Worm (Caenorhabditis elegans): Measurements from ENCODE around the gene tbx-34.

The tbx-34 gene

DNA sequence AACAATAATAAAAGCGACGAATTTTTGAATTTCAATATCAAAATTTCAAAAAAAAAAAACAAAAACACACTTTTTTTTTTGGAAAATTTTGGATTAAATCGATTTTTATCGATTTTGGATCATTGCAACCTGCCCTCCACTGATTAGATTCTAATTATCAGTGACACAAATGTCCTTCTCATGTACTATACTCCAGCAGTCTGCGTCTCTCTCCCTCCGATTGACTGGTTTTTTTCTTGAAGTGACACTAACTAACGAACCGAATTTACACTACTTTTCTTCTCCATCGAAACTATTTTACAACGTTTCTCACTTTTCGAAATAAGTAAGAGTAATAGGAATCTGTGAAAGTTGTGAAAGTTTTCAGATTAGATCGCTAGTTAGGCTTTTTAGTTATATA is 22.7 kb upstream of the tbx-34 start (continued):
- no peak for TF ChIP-seq cey-2 (tag; optimal IDR thresholded peaks at IDR 0.05; ENCODE audit: borderline replicate concordance, insufficient read depth)
- TF ChIP-seq ceh-20 (GFP tag; IDR thresholded peaks at IDR 0.05): no peak
- TF ChIP-seq lim-7 (GFP tag; IDR thresholded peaks at IDR 0.05): no peak
- TF ChIP-seq attf-4 (tag; optimal IDR thresholded peaks at IDR 0.05): no peak
- TF ChIP-seq R02D3.7 (tag; optimal IDR thresholded peaks at IDR 0.05): no peak
- peak; percentile 9 for TF ChIP-seq aha-1 (tag)
- TF ChIP-seq lin-1 (GFP tag; IDR thresholded peaks at IDR 0.05): no peak
- TF ChIP-seq Y75B8A.6 (GFP tag; IDR thresholded peaks at IDR 0.05): no peak
- no peak for TF ChIP-seq vab-7 (GFP tag; IDR thresholded peaks at IDR 0.05)
- TF ChIP-seq lsy-2 (tag; optimal IDR thresholded peaks at IDR 0.05): no peak
- peak; percentile 35 for TF ChIP-seq dve-1 (tag; optimal IDR thresholded peaks at IDR 0.05; ENCODE audit: insufficient read depth)
- TF ChIP-seq snpc-4 (tag; optimal IDR thresholded peaks at IDR 0.05): no peak
- no peak for TF ChIP-seq unc-130 (GFP tag; optimal IDR thresholded peaks at IDR 0.05)
- no peak for TF ChIP-seq dmd-9 (GFP tag; IDR thresholded peaks at IDR 0.05)
- no peak for TF ChIP-seq Y105C5A.15 (GFP tag; IDR thresholded peaks at IDR 0.05)
- no peak for TF ChIP-seq fos-1 (tag; optimal IDR thresholded peaks at IDR 0.05)
- TF ChIP-seq nhr-111 (GFP tag; optimal IDR thresholded peaks at IDR 0.05): no peak
- no peak for TF ChIP-seq aly-2 (tag; optimal IDR thresholded peaks at IDR 0.05)
- TF ChIP-seq lin-29 (GFP tag; IDR thresholded peaks at IDR 0.05): no peak
- peak; percentile 85 for TF ChIP-seq nhr-28 (tag; optimal IDR thresholded peaks at IDR 0.05)
- TF ChIP-seq D1046.2 (GFP tag; IDR thresholded peaks at IDR 0.05): no peak
- TF ChIP-seq F37D6.2 (tag; optimal IDR thresholded peaks at IDR 0.05): no peak
- TF ChIP-seq set-16 (GFP tag; IDR thresholded peaks at IDR 0.05): no peak
- TF ChIP-seq hlh-30 (tag; optimal IDR thresholded peaks at IDR 0.05; ENCODE audit: insufficient read depth): peak; percentile 26
- TF ChIP-seq pqm-1 (tag; optimal IDR thresholded peaks at IDR 0.05): peak; percentile 21
- no peak for TF ChIP-seq ztf-11 (tag; optimal IDR thresholded peaks at IDR 0.05)
- TF ChIP-seq madf-9 (GFP tag; conservative IDR thresholded peaks at IDR 0.05): no peak
- TF ChIP-seq dmd-6 (GFP tag; IDR thresholded peaks at IDR 0.05): peak; percentile 34; the same call in 1 of the 2 replicates
- TF ChIP-seq unc-62 (GFP tag; optimal IDR thresholded peaks at IDR 0.05 in 1 of 2): peak in 1 of 2 experiments; percentile 16
- TF ChIP-seq unc-62 (tag; optimal IDR thresholded peaks at IDR 0.05): no peak
- TF ChIP-seq daf-16 (GFP tag; optimal IDR thresholded peaks at IDR 0.05): no peak
- peak; percentile 40 for TF ChIP-seq daf-16 (tag; optimal IDR thresholded peaks at IDR 0.05)
- no peak for TF ChIP-seq php-3 (GFP tag; IDR thresholded peaks at IDR 0.05)
- TF ChIP-seq zip-2 (tag; optimal IDR thresholded peaks at IDR 0.05): no peak
- no peak for TF ChIP-seq nhr-42 (GFP tag; IDR thresholded peaks at IDR 0.05)
- no peak for TF ChIP-seq egl-27 (tag; optimal IDR thresholded peaks at IDR 0.05)
- TF ChIP-seq unc-39 (tag; optimal IDR thresholded peaks at IDR 0.05): no peak
- TF ChIP-seq hmg-1.1 (GFP tag; IDR thresholded peaks at IDR 0.05): no peak

DNA sequence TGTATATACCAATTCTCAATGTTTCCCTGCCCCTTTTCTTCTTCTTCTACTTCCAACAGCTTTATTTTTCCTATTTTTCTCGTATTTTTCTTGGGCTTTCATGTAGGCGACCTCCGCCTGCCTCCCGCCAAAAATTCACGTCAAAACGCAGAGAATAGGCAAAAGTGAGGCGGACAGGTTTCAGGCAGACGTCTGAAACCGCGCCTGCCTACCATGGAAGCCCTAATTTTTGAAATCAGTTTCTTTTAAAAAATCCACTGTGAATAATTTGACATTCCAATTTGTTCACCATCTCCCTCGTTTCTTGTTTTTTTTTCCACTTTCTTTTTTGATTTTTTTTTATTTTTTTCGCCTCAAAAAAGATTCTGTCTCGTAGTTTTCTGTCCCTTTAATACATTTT is 20.7 kb upstream of the tbx-34 start:
- TF ChIP-seq nhr-77 (tag; optimal IDR thresholded peaks at IDR 0.05) (no peak), aha-1 (tag) (peak; percentile 85), R02D3.7 (tag; optimal IDR thresholded peaks at IDR 0.05) (no peak), nhr-237 (tag; optimal IDR thresholded peaks at IDR 0.05) (no peak), daf-8 (GFP tag; IDR thresholded peaks at IDR 0.05) (no peak), daf-19 (GFP tag; conservative IDR thresholded peaks at IDR 0.05) (no peak), php-3 (GFP tag; IDR thresholded peaks at IDR 0.05) (no peak)

DNA sequence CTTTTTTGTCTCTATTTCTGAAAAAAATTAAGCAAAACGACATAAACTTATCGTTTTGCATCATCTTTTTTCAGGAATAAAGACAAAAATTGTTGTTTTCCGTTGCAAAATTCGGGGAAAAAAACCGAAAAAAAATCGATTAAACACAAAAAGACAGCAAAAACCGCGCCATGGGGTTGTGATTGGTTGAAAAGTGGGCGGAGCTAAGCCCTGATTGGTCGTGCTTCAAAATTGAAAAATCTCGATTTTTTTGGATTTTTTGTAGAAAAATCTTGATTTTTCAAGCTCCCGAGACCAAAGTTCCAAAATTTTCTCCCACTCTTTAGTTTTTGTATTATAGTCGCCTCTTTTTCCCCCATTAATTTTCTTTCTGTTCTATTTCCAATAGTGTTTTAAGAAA is 20.3 kb upstream of the tbx-34 start:
- 0 out of 2 replicates have a peak, but pooled peaks have one; percentile 19 for TF ChIP-seq lin-38 (GFP tag; IDR thresholded peaks at IDR 0.05)
- no peak for TF ChIP-seq dmd-6 (GFP tag; IDR thresholded peaks at IDR 0.05)
